Fruit fly (Drosophila melanogaster): ENCODE results near the gene CG31404.

CG31404 gene

dm6 chr3R:19352121-19352520 lies 23.7 kb downstream of the CG31404 start:
- TF ChIP-seq rn (GFP tag; IDR thresholded peaks at IDR 0.05) = no peak
- no peak for TF ChIP-seq CG14655 (GFP tag; optimal IDR thresholded peaks at IDR 0.05)
- TF ChIP-seq Pif1A (GFP tag; optimal IDR thresholded peaks at IDR 0.05) = no peak
- TF ChIP-seq Ets98B (GFP tag; IDR thresholded peaks at IDR 0.05) = no peak
- TF ChIP-seq Pif1B (GFP tag; optimal IDR thresholded peaks at IDR 0.05) = no peak
- TF ChIP-seq gl (tag; optimal IDR thresholded peaks at IDR 0.05) = no peak
- TF ChIP-seq D1 (tag; optimal IDR thresholded peaks at IDR 0.05) = no peak
- no peak for TF ChIP-seq CG4496 (GFP tag; IDR thresholded peaks at IDR 0.05)
- TF ChIP-seq EcR (GFP tag; optimal IDR thresholded peaks at IDR 0.05) = no peak
- TF ChIP-seq CG34367 (tag; optimal IDR thresholded peaks at IDR 0.05) = no peak
- TF ChIP-seq CG10348 (GFP tag; IDR thresholded peaks at IDR 0.05) = no peak
- no peak for TF ChIP-seq CG32121 (GFP tag; IDR thresholded peaks at IDR 0.05)
- no peak for TF ChIP-seq CG13204 (GFP tag; optimal IDR thresholded peaks at IDR 0.05)
- no peak for TF ChIP-seq fd96Ca (GFP tag; IDR thresholded peaks at IDR 0.05)
- TF ChIP-seq CG17806 (tag; optimal IDR thresholded peaks at IDR 0.05) = no peak
- no peak for TF ChIP-seq CG9948 (tag; optimal IDR thresholded peaks at IDR 0.05)
- TF ChIP-seq CG8301 (tag; optimal IDR thresholded peaks at IDR 0.05) = no peak
- TF ChIP-seq CG12605 (GFP tag; IDR thresholded peaks at IDR 0.05) = no peak
- TF ChIP-seq Snoo (tag; optimal IDR thresholded peaks at IDR 0.05) = no peak

DNA sequence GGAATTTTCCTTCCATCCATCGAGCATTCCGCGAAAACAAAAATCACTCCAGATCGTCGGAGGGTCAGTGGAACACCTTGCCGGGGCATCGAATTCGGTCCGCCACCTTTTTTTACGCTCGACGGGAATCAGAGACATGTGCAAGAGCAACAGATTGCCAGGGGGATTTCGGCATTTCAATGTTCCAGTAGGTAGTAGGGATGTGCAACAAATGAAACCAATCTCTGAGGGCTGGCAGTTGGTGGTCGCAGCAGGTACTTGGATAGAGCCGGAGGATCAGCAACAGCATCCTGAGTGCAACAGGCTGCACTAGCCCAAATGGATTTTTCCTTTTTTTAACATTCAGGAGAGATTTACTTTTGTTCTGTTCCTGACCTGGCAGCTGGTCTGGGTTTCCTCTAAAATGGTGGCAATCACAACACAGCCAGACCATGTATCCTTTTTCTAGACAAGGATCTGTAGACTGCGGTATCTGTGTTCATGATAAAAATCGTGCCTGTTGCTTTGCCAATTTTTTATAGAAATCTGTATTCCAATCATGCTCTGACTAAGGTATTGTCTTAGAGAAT lies 25.4 kb downstream of the CG31404 start:
- TF ChIP-seq CG10348 (GFP tag; IDR thresholded peaks at IDR 0.05) = no peak
- TF ChIP-seq CG32121 (GFP tag; IDR thresholded peaks at IDR 0.05) = no peak
- no peak for TF ChIP-seq CG14655 (GFP tag; optimal IDR thresholded peaks at IDR 0.05)
- no peak for TF ChIP-seq Ets98B (GFP tag; IDR thresholded peaks at IDR 0.05)
- no peak for TF ChIP-seq CG4496 (GFP tag; IDR thresholded peaks at IDR 0.05)
- no peak for TF ChIP-seq CG13204 (GFP tag; optimal IDR thresholded peaks at IDR 0.05)
- no peak for TF ChIP-seq gl (tag; optimal IDR thresholded peaks at IDR 0.05)
- no peak for TF ChIP-seq EcR (GFP tag; optimal IDR thresholded peaks at IDR 0.05)
- TF ChIP-seq fd96Ca (GFP tag; IDR thresholded peaks at IDR 0.05) = no peak

DNA sequence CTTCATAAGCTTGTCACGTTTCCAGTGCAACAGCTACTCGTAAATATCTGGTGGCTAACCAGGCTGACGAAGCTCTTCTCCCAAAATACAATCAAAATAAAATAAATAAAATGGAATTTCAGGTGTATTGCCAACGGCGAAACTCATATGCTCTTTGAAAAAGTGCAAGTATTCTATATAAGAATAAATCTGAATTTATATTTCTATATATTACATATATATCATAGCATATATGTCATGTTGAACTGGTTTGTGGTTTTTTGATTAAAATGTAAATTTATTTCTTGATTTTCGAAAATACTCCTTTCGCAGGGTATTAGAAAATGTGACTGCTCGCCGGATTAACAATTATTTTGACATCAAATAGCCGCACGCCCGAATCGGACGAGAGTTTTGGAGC lies 28.1 kb downstream of the CG31404 start:
- TF ChIP-seq Snoo (tag; optimal IDR thresholded peaks at IDR 0.05) (peak; percentile 19), CG10348 (GFP tag; IDR thresholded peaks at IDR 0.05) (no peak)

DNA sequence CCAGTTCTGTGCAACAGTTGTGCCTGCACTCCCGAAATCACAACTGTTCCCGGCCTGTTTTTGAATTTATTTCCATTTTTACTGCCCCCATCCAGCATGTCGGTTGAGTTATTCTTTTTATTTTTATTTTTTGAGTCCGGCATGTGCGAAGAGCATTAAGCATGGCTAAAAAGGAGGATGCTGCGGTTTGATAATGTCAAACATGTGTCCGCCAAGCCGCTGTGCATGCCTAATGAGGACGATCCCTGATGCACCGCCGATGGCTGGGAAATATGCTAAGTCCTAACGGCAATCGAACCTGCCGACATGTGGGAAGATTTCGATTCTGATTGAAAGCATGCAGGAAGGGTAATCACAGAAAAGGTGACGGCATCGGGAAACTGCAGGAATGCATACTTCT lies 29.3 kb downstream of the CG31404 start:
- no peak for TF ChIP-seq Pif1B (GFP tag; optimal IDR thresholded peaks at IDR 0.05)
- TF ChIP-seq CG4496 (GFP tag; IDR thresholded peaks at IDR 0.05) = no peak
- no peak for TF ChIP-seq CG10348 (GFP tag; IDR thresholded peaks at IDR 0.05)
- TF ChIP-seq rn (GFP tag; IDR thresholded peaks at IDR 0.05) = no peak
- no peak for TF ChIP-seq Ets98B (GFP tag; IDR thresholded peaks at IDR 0.05)
- TF ChIP-seq CG34367 (tag; optimal IDR thresholded peaks at IDR 0.05) = no peak
- TF ChIP-seq CG17806 (tag; optimal IDR thresholded peaks at IDR 0.05) = no peak
- TF ChIP-seq CG13204 (GFP tag; optimal IDR thresholded peaks at IDR 0.05) = no peak
- TF ChIP-seq Pif1A (GFP tag; optimal IDR thresholded peaks at IDR 0.05) = no peak
- no peak for TF ChIP-seq CG8301 (tag; optimal IDR thresholded peaks at IDR 0.05)
- no peak for TF ChIP-seq fd96Ca (GFP tag; IDR thresholded peaks at IDR 0.05)
- TF ChIP-seq D1 (tag; optimal IDR thresholded peaks at IDR 0.05) = no peak

- TF ChIP-seq CG15710 (tag; optimal IDR thresholded peaks at IDR 0.05) = no peak
- no peak for TF ChIP-seq CG34367 (tag; optimal IDR thresholded peaks at IDR 0.05)
- no peak for TF ChIP-seq Pif1B (GFP tag; optimal IDR thresholded peaks at IDR 0.05)
- no peak for TF ChIP-seq rn (GFP tag; IDR thresholded peaks at IDR 0.05)
- no peak for TF ChIP-seq D1 (tag; optimal IDR thresholded peaks at IDR 0.05)
- no peak for TF ChIP-seq CG8159 (tag; optimal IDR thresholded peaks at IDR 0.05)
- TF ChIP-seq CG10348 (GFP tag; IDR thresholded peaks at IDR 0.05) = no peak
- TF ChIP-seq CG8301 (tag; optimal IDR thresholded peaks at IDR 0.05) = no peak
- no peak for TF ChIP-seq Pif1A (GFP tag; optimal IDR thresholded peaks at IDR 0.05)
- TF ChIP-seq Ets98B (GFP tag; IDR thresholded peaks at IDR 0.05) = no peak
- no peak for TF ChIP-seq EcR (GFP tag; optimal IDR thresholded peaks at IDR 0.05)
- TF ChIP-seq CG14655 (GFP tag; optimal IDR thresholded peaks at IDR 0.05) = no peak
- TF ChIP-seq CG13204 (GFP tag; optimal IDR thresholded peaks at IDR 0.05) = no peak
- TF ChIP-seq Snoo (tag; optimal IDR thresholded peaks at IDR 0.05) = no peak
- TF ChIP-seq CG4496 (GFP tag; IDR thresholded peaks at IDR 0.05) = no peak
Observed at dm6 chr3R:19345214-19345613, 30.6 kb downstream of the CG31404 start.

DNA sequence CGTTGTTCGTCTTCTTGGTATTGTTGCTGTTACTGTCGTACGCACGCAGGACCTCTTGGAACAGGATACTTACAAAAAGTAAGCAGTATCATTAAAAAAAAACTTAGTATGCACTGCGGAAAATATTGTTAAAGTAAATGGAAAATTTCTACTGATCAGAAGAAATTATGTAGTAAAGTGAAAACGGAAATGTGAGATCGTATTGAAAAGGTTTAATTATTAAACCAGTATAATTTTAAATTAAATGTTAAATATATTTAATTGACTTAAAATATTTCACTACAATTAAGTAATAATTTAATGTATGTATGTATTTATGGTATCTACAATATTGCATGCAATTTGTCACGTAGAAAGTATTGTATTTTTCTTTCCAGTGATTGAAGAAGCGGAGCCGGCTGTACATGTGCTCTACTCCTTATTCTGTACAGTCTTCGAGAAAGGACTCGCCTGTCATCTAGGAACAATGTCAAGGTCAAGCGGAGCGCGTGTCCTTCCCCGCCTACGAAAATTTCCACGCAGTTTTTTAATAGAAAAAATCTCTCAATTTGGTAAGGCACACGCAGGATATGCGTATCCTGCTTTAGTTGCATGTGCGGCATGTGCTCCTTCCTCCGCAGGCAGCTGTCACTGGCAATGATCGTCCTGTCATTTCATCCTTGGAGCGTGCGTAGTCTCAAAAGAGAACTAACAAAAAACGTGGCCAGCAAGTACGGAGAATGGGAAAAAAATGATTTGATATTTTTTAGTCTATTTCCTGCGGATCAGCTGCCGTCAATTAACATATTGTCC lies 32.1 kb downstream of the CG31404 start:
- TF ChIP-seq CG32121 (GFP tag; IDR thresholded peaks at IDR 0.05) (no peak), CG14655 (GFP tag; optimal IDR thresholded peaks at IDR 0.05) (no peak)

- TF ChIP-seq gl (tag; optimal IDR thresholded peaks at IDR 0.05) (no peak), CG32121 (GFP tag; IDR thresholded peaks at IDR 0.05) (no peak), rn (GFP tag; IDR thresholded peaks at IDR 0.05) (no peak), CG13204 (GFP tag; optimal IDR thresholded peaks at IDR 0.05) (no peak), fd96Ca (GFP tag; IDR thresholded peaks at IDR 0.05) (no peak), CG12605 (GFP tag; IDR thresholded peaks at IDR 0.05) (no peak), Snoo (tag; optimal IDR thresholded peaks at IDR 0.05) (no peak)
Observed at dm6 chr3R:19341779-19342178, 34.0 kb downstream of the CG31404 start.
